Worm (Caenorhabditis elegans) whole organism, L4 larva: Measurements from ENCODE around the gene K05F1.10.

Source experiments
- ZK546.5 ChIP-seq, 2 experiments: sonication (generic microtip); optimal IDR thresholded peaks; 2 replicates each; lab custom pipeline; 2017; ENCODE audit warnings: missing biosample characterization in 2 of 2, missing genetic modification characterization in 2 of 2
- ceh-20 ChIP-seq: fragments of 200-800 bp; sonication (Bioruptor generic); IDR thresholded peaks from 2 replicates; pipeline ENCODE4 v1.3.6; 2022; ENCODE audit warnings: missing genetic modification reagents, missing genetic modification characterization, missing compliant biosample characterization
- lin-15B ChIP-seq: fragments of 150-350 bp; sonication (generic microtip); optimal IDR thresholded peaks from 3 replicates; lab custom pipeline; 2014; ENCODE audit warnings: missing biosample characterization, missing genetic modification characterization
- zag-1 ChIP-seq: fragments of 150-350 bp; optimal IDR thresholded peaks from 2 replicates; lab custom pipeline; 2014; ENCODE audit warnings: missing biosample characterization, missing genetic modification characterization

DNA sequence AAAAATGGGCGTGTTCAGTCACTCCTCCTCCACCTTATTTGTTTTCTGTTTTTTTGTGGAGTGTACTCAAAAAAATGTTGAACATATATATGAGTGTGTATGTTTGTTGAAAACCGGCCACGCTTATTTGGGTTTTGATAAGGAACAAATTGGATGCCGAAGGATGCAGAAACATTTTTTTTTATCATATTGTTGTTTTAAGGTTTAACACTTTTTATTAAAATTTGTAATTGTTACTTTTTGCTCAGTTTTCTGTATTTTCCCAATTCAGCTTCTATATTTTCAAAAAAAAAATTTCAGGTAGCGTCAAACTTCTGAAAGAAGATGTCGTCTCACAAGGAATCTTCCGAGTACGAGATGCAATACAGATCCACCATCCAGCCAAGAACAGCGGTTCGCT is 40.0 kb downstream of the K05F1.10 start, which contains the start of gene ifb-1:
- TF ChIP-seq lin-15B (tag; lab: Kevin White, UChicago) (no peak), zag-1 (tag; lab: Kevin White, UChicago) (no peak), ceh-20 (no peak), ZK546.5 (tag; optimal IDR thresholded peaks at IDR 0.05; lab: Kevin White, UChicago) (no peak)
